Fruit fly (Drosophila melanogaster): ENCODE data around the gene CG5850.

CG5850 gene

dm6 chr2L:9911783-9912182, 52.0 kb downstream of the CG5850 start:
- peak; percentile 7 for TF ChIP-seq ey (GFP tag; optimal IDR thresholded peaks at IDR 0.05)
- peak; percentile 26 for TF ChIP-seq HLH106 (tag; optimal IDR thresholded peaks at IDR 0.05)
- TF ChIP-seq Sp1 (GFP tag; optimal IDR thresholded peaks at IDR 0.05), result peak; percentile 9
- no peak for TF ChIP-seq sv (GFP tag; optimal IDR thresholded peaks at IDR 0.05)
- TF ChIP-seq fru (GFP tag; optimal IDR thresholded peaks at IDR 0.05), result peak; percentile 20
- peak; percentile 31 for TF ChIP-seq h (GFP tag; optimal IDR thresholded peaks at IDR 0.05)
- no peak for TF ChIP-seq brk (GFP tag; optimal IDR thresholded peaks at IDR 0.05)
- no peak for TF ChIP-seq dl (GFP tag; optimal IDR thresholded peaks at IDR 0.05; ENCODE audit: insufficient read depth in 1 of 2, partially characterized antibody in 2 of 2)
- no peak for TF ChIP-seq CrebA (GFP tag; optimal IDR thresholded peaks at IDR 0.05; ENCODE audit: borderline replicate concordance)
- TF ChIP-seq Rel (GFP tag; optimal IDR thresholded peaks at IDR 0.05), result no peak
- TF ChIP-seq Rel (tag; optimal IDR thresholded peaks at IDR 0.05), result peak; percentile 87
- TF ChIP-seq foxo (GFP tag; optimal IDR thresholded peaks at IDR 0.05), result peak in 1 of 2 experiments; percentile 28
- TF ChIP-seq jim (GFP tag; optimal IDR thresholded peaks at IDR 0.05), result no peak
- TF ChIP-seq N (GFP tag; optimal IDR thresholded peaks at IDR 0.05), result no peak
- TF ChIP-seq Hnf4 (GFP tag; optimal IDR thresholded peaks at IDR 0.05), result peak; percentile 2
